Fruit fly (Drosophila melanogaster): ENCODE results near the gene CG5823.

DNA sequence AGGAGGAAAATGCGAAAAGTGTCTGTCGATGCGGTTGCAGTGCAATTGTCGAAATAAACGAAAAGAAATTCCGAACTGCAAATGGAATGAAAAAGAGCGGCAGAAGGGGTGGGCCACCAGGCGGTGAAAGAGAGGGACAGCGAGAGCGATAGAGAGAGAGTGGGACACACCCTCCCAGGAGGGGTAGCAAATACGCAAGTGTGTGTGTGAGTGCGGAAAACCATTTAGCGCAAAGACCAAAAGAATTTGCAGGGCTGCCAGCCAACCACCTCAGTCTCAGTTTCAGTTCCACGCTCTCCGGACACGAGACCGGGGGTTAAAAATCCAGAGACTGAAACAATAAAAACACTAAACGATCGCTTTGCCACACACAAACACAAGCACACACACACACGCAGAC is 24.2 kb upstream of the CG5823 start, which contains the start of gene Hmx:
- TF ChIP-seq Hr39 (GFP tag; optimal IDR thresholded peaks at IDR 0.05) (no peak), dsx (GFP tag; optimal IDR thresholded peaks at IDR 0.05; ENCODE audit: poor library complexity, severe bottlenecking) (no peak), CG9139 (GFP tag; optimal IDR thresholded peaks at IDR 0.05) (no peak), Blimp-1 (GFP tag; optimal IDR thresholded peaks at IDR 0.05) (no peak)
